Worm (Caenorhabditis elegans): Measurements from ENCODE around the gene nlp-43.
A peak's percentile ranks its signal among the peaks of the same experiment; 100 is the strongest.

nlp-43 gene

DNA sequence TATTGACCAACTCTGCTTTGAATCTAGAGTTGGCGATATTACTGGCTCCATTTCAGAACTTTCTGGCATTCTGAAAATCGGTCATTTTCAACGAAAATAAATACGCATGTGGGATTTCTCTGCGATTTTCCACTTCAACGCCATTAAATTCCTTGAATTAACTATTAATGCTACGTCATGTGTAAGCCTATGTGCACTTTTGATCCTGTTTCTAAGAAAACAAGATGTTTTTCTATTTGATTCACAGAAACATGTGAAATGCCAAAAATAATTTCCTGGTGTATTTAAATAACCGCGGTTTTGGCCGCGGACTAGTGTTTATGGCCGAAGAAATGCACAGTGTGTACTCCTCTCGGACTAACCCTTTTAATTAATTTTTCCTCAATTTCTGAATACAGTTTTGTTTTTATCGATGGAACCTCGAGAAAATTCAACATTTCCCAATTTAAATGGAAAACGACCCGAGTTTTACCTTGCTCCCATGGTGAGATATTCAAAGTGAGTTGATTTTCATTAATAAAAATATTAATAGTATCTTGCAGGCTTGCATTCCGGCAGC lies 26.5 kb downstream of the nlp-43 start, which contains the start of the genes C45G9.11 and C45G9.2 (continued):
- TF ChIP-seq irx-1 (tag; optimal IDR thresholded peaks at IDR 0.05), result peak; percentile 95
- peak; percentile 15 for TF ChIP-seq nhr-77 (tag; optimal IDR thresholded peaks at IDR 0.05)
- TF ChIP-seq tlp-1 (tag; optimal IDR thresholded peaks at IDR 0.05), result no peak
- TF ChIP-seq egl-27 (tag; optimal IDR thresholded peaks at IDR 0.05), result no peak
- TF ChIP-seq xbp-1 (tag; optimal IDR thresholded peaks at IDR 0.05), result peak; percentile 85
- TF ChIP-seq sox-4 (tag; optimal IDR thresholded peaks at IDR 0.05), result peak; percentile 88
- TF ChIP-seq nhr-12 (tag; optimal IDR thresholded peaks at IDR 0.05), result no peak
- TF ChIP-seq fkh-8 (tag; optimal IDR thresholded peaks at IDR 0.05), result peak; percentile 68
- TF ChIP-seq lsy-2 (tag; optimal IDR thresholded peaks at IDR 0.05), result peak; percentile 78 to 85
- no peak for TF ChIP-seq jun-1 (tag; optimal IDR thresholded peaks at IDR 0.05)
- TF ChIP-seq fkh-10 (GFP tag; optimal IDR thresholded peaks at IDR 0.05), result no peak
- TF ChIP-seq nhr-28 (tag; optimal IDR thresholded peaks at IDR 0.05), result no peak
- TF ChIP-seq alr-1 (tag; optimal IDR thresholded peaks at IDR 0.05; ENCODE audit: borderline replicate concordance), result no peak
- TF ChIP-seq pax-3 (tag; optimal IDR thresholded peaks at IDR 0.05), result peak; percentile 88
- peak; percentile 95 for TF ChIP-seq lir-3 (tag; optimal IDR thresholded peaks at IDR 0.05; ENCODE audit: poor library complexity)
- TF ChIP-seq efl-1 (optimal IDR thresholded peaks at IDR 0.05), result peak; percentile 79 to 94
- peak; percentile 94 to 99 for TF ChIP-seq efl-1 (GFP tag; optimal IDR thresholded peaks at IDR 0.05 in 1 of 2)
- TF ChIP-seq sptf-1 (tag; optimal IDR thresholded peaks at IDR 0.05), result no peak
- TF ChIP-seq fkh-4 (tag; optimal IDR thresholded peaks at IDR 0.05; ENCODE audit: borderline replicate concordance), result peak; percentile 93
- TF ChIP-seq swsn-7 (tag; optimal IDR thresholded peaks at IDR 0.05), result peak; percentile 78
- TF ChIP-seq unc-30 (tag; optimal IDR thresholded peaks at IDR 0.05), result no peak
- peak; percentile 48 for TF ChIP-seq lin-39 (tag; optimal IDR thresholded peaks at IDR 0.05)
- TF ChIP-seq Y116A8C.19 (tag; optimal IDR thresholded peaks at IDR 0.05; ENCODE audit: borderline replicate concordance), result peak; percentile 79
- TF ChIP-seq elt-3 (tag; optimal IDR thresholded peaks at IDR 0.05), result peak in 2 of 6 experiments; percentile 22 to 48
- TF ChIP-seq skn-1 (tag; optimal IDR thresholded peaks at IDR 0.05), result peak; percentile 19
- peak; percentile 26 for TF ChIP-seq F16B12.6 (tag; optimal IDR thresholded peaks at IDR 0.05)
- no peak for TF ChIP-seq ets-5 (GFP tag; IDR thresholded peaks at IDR 0.05)
- no peak for TF ChIP-seq zag-1 (tag; optimal IDR thresholded peaks at IDR 0.05)
- peak; percentile 85 for TF ChIP-seq nhr-19 (GFP tag; conservative IDR thresholded peaks at IDR 0.05)
- peak; percentile 69 for TF ChIP-seq sup-37 (GFP tag; optimal IDR thresholded peaks at IDR 0.05)
- TF ChIP-seq nhr-20 (tag; optimal IDR thresholded peaks at IDR 0.05), result peak; percentile 85
- peak; percentile 90 for TF ChIP-seq nhr-47 (tag; optimal IDR thresholded peaks at IDR 0.05)
- peak; percentile 90 for TF ChIP-seq tbx-2 (tag; optimal IDR thresholded peaks at IDR 0.05)
- TF ChIP-seq mef-2 (tag; optimal IDR thresholded peaks at IDR 0.05), result no peak
- TF ChIP-seq pag-3 (tag; optimal IDR thresholded peaks at IDR 0.05; ENCODE audit: borderline replicate concordance, insufficient read depth), result no peak
- peak; percentile 63 for TF ChIP-seq snpc-4 (tag; optimal IDR thresholded peaks at IDR 0.05)
- TF ChIP-seq ceh-90 (tag; optimal IDR thresholded peaks at IDR 0.05), result peak; percentile 95
- TF ChIP-seq dpl-1 (GFP tag; optimal IDR thresholded peaks at IDR 0.05), result peak; percentile 89 to 94 (median 93)
- no peak for TF ChIP-seq hpl-2 (GFP tag; optimal IDR thresholded peaks at IDR 0.05)
- peak; percentile 60 for TF ChIP-seq unc-86 (tag; optimal IDR thresholded peaks at IDR 0.05)
- TF ChIP-seq ztf-11 (tag; optimal IDR thresholded peaks at IDR 0.05), result peak in 1 of 2 experiments; percentile 92
- TF ChIP-seq aly-2 (tag; optimal IDR thresholded peaks at IDR 0.05), result peak; percentile 45
- no peak for TF ChIP-seq ztf-4 (tag; optimal IDR thresholded peaks at IDR 0.05)
- peak; percentile 76 for TF ChIP-seq grh-1 (GFP tag; IDR thresholded peaks at IDR 0.05)
- TF ChIP-seq aha-1 (tag; optimal IDR thresholded peaks at IDR 0.05), result no peak
- TF ChIP-seq unc-62 (GFP tag; optimal IDR thresholded peaks at IDR 0.05), result no peak
- TF ChIP-seq fos-1 (tag; optimal IDR thresholded peaks at IDR 0.05), result peak; percentile 26
- TF ChIP-seq blmp-1 (tag; optimal IDR thresholded peaks at IDR 0.05), result peak; percentile 48
- peak; percentile 71 for TF ChIP-seq mab-9 (GFP tag; IDR thresholded peaks at IDR 0.05)
- TF ChIP-seq hlh-4 (tag; optimal IDR thresholded peaks at IDR 0.05), result peak; percentile 52
- no peak for TF ChIP-seq nhr-11 (tag; optimal IDR thresholded peaks at IDR 0.05)
- peak; percentile 79 for TF ChIP-seq unc-130 (tag; optimal IDR thresholded peaks at IDR 0.05)
- TF ChIP-seq C16A3.4 (tag; optimal IDR thresholded peaks at IDR 0.05), result peak; percentile 40
- TF ChIP-seq ama-1 (optimal IDR thresholded peaks at IDR 0.05), result no peak
